Fruit fly (Drosophila melanogaster) whole organism, embryonic: ENCODE data around the gene CG6800.

Experiments
- B-H2 ChIP-seq: fragments of 200-800 bp; sonication (Bioruptor generic); optimal IDR thresholded peaks from 2 replicates; lab custom pipeline; 2018; ENCODE audit warnings: missing biosample characterization, mild to moderate bottlenecking, missing genetic modification characterization
- Bgb ChIP-seq: fragments of 200-800 bp; sonication (Bioruptor generic); IDR thresholded peaks from 2 replicates; pipeline ENCODE4 v1.3.6; 2022; ENCODE audit warnings: missing biosample characterization, missing genetic modification characterization; ENCODE audit not compliant: partially characterized antibody
- C15 ChIP-seq: fragments of 200-800 bp; sonication (Bioruptor generic); IDR thresholded peaks from 3 replicates; pipeline ENCODE4 v1.3.6; 2022; ENCODE audit warnings: missing biosample characterization, missing genetic modification characterization
- CG10147 ChIP-seq: fragments of 200-800 bp; sonication (Bioruptor generic); optimal IDR thresholded peaks from 2 replicates; lab custom pipeline; 2019; ENCODE audit warnings: missing biosample characterization, mild to moderate bottlenecking, missing genetic modification characterization, moderate library complexity
- CG12299 ChIP-seq: fragments of 200-800 bp; sonication (Bioruptor generic); optimal IDR thresholded peaks from 2 replicates; lab custom pipeline; 2018; ENCODE audit warnings: missing biosample characterization, mild to moderate bottlenecking, missing genetic modification characterization
- CG17385 ChIP-seq: fragments of 200-800 bp; sonication (Bioruptor generic); optimal IDR thresholded peaks from 3 replicates; lab custom pipeline; 2018; ENCODE audit warnings: missing biosample characterization, mild to moderate bottlenecking, missing genetic modification characterization
- CG2199 ChIP-seq: fragments of 200-800 bp; sonication (Bioruptor generic); IDR thresholded peaks from 3 replicates; pipeline ENCODE4 v1.3.6; 2022; ENCODE audit warnings: missing biosample characterization, missing genetic modification characterization
- CG2889 ChIP-seq: fragments of 200-800 bp; sonication (Bioruptor generic); IDR thresholded peaks from 3 replicates; pipeline ENCODE4 v1.3.6; 2022; ENCODE audit warnings: missing biosample characterization, missing genetic modification characterization
- CG33213 ChIP-seq: fragments of 200-800 bp; sonication (Bioruptor generic); optimal IDR thresholded peaks from 3 replicates; lab custom pipeline; 2016; ENCODE audit warnings: missing biosample characterization, missing genetic modification characterization
- CG34376 ChIP-seq: fragments of 200-800 bp; sonication (Bioruptor generic); optimal IDR thresholded peaks from 2 replicates; lab custom pipeline; 2018; ENCODE audit warnings: missing biosample characterization, mild to moderate bottlenecking, missing genetic modification characterization
- CG7839 ChIP-seq: fragments of 200-800 bp; sonication (Bioruptor generic); optimal IDR thresholded peaks from 3 replicates; lab custom pipeline; 2018; ENCODE audit warnings: missing biosample characterization, mild to moderate bottlenecking, missing genetic modification characterization, moderate library complexity
- CG8944 ChIP-seq: fragments of 200-800 bp; sonication (Bioruptor generic); optimal IDR thresholded peaks from 3 replicates; lab custom pipeline; 2016; ENCODE audit warnings: missing biosample characterization, missing genetic modification characterization
- CG9727 ChIP-seq: fragments of 200-800 bp; sonication (Bioruptor generic); optimal IDR thresholded peaks from 3 replicates; lab custom pipeline; 2017; ENCODE audit warnings: missing biosample characterization, mild to moderate bottlenecking, missing genetic modification characterization
- CHES-1-like ChIP-seq: fragments of 200-800 bp; sonication (Bioruptor generic); optimal IDR thresholded peaks from 2 replicates; lab custom pipeline; 2016; ENCODE audit warnings: missing biosample characterization, missing genetic modification characterization
- Camta ChIP-seq: fragments of 200-800 bp; sonication (Bioruptor generic); optimal IDR thresholded peaks from 2 replicates; lab custom pipeline; 2016; ENCODE audit warnings: missing biosample characterization, missing genetic modification characterization
- Dll ChIP-seq: fragments of 200-800 bp; sonication (Bioruptor generic); IDR thresholded peaks from 4 replicates; pipeline ENCODE4 v1.3.6; 2022; ENCODE audit warnings: missing biosample characterization, missing genetic modification characterization; ENCODE audit not compliant: partially characterized antibody
- Dp ChIP-seq: fragments of 200-800 bp; sonication (Bioruptor generic); optimal IDR thresholded peaks from 2 replicates; lab custom pipeline; 2018; ENCODE audit warnings: missing biosample characterization, mild to moderate bottlenecking, missing genetic modification characterization, moderate library complexity
- E2f1 ChIP-seq: fragments of 200-800 bp; sonication (Bioruptor generic); IDR thresholded peaks from 2 replicates; pipeline ENCODE4 v1.3.6; 2022; ENCODE audit warnings: missing biosample characterization, missing genetic modification characterization
- Elba2 ChIP-seq: fragments of 200-800 bp; sonication (Bioruptor generic); optimal IDR thresholded peaks from 3 replicates; lab custom pipeline; 2016; ENCODE audit warnings: missing biosample characterization, missing genetic modification characterization
- GATAe ChIP-seq: fragments of 200-800 bp; sonication (Bioruptor generic); conservative IDR thresholded peaks from 2 replicates; pipeline ENCODE4 v1.3.6; 2022; ENCODE audit warnings: missing biosample characterization, missing genetic modification characterization
- H15 ChIP-seq: fragments of 200-800 bp; sonication (Bioruptor generic); IDR thresholded peaks from 3 replicates; pipeline ENCODE4 v1.3.6; 2022; ENCODE audit warnings: missing biosample characterization, missing genetic modification characterization
- Hey ChIP-seq: fragments of 200-800 bp; sonication (Bioruptor generic); optimal IDR thresholded peaks from 3 replicates; lab custom pipeline; 2018; ENCODE audit warnings: missing biosample characterization, mild to moderate bottlenecking, missing genetic modification characterization
- HmgZ ChIP-seq: fragments of 200-800 bp; sonication (Bioruptor generic); optimal IDR thresholded peaks from 2 replicates; lab custom pipeline; 2018; ENCODE audit warnings: missing biosample characterization, mild to moderate bottlenecking, missing genetic modification characterization
- Pdp1 ChIP-seq, 2 experiments: fragments of 200-800 bp; sonication (Bioruptor generic); optimal IDR thresholded peaks; 3 replicates each; lab custom pipeline; 2016; ENCODE audit warnings: missing biosample characterization in 2 of 2, missing genetic modification characterization in 2 of 2, mild to moderate bottlenecking in 1 of 2, moderate library complexity in 1 of 2
- Spps ChIP-seq: fragments of 200-800 bp; sonication (Bioruptor generic); optimal IDR thresholded peaks from 2 replicates; lab custom pipeline; 2018; ENCODE audit warnings: missing biosample characterization, mild to moderate bottlenecking, missing genetic modification characterization
- cg ChIP-seq: fragments of 200-800 bp; sonication (Bioruptor generic); optimal IDR thresholded peaks from 3 replicates; lab custom pipeline; 2019; ENCODE audit warnings: missing biosample characterization, mild to moderate bottlenecking, missing genetic modification characterization, moderate library complexity
- chinmo ChIP-seq: fragments of 200-800 bp; sonication (Bioruptor generic); IDR thresholded peaks from 4 replicates; pipeline ENCODE4 v1.3.6; 2022; ENCODE audit warnings: missing biosample characterization, missing genetic modification characterization; ENCODE audit not compliant: partially characterized antibody
- crp ChIP-seq, 2 experiments: fragments of 200-800 bp; sonication (Bioruptor generic); optimal IDR thresholded peaks; 2 replicates in 1 of 2; 3 replicates in 1 of 2; lab custom pipeline; 2017; ENCODE audit warnings: missing biosample characterization in 2 of 2, missing genetic modification characterization in 2 of 2, mild to moderate bottlenecking in 1 of 2, moderate library complexity in 1 of 2
- cwo ChIP-seq: fragments of 200-800 bp; sonication (Bioruptor generic); optimal IDR thresholded peaks from 3 replicates; lab custom pipeline; 2017; ENCODE audit warnings: missing biosample characterization, missing genetic modification characterization, mild to moderate bottlenecking, moderate library complexity, missing genetic modification reagents
- eve ChIP-seq, 2 experiments: fragments of >200 bp; optimal IDR thresholded peaks; 2 replicates each; lab custom pipeline; 2017; ENCODE audit warnings: missing biosample characterization in 2 of 2, missing genetic modification characterization in 2 of 2
- exex ChIP-seq: fragments of 200-800 bp; sonication (Bioruptor generic); optimal IDR thresholded peaks from 4 replicates; lab custom pipeline; 2018; ENCODE audit warnings: missing biosample characterization, mild to moderate bottlenecking, missing genetic modification characterization, moderate library complexity
- grn ChIP-seq: fragments of 200-800 bp; sonication (Bioruptor generic); optimal IDR thresholded peaks from 3 replicates; lab custom pipeline; 2017; ENCODE audit warnings: missing biosample characterization, missing genetic modification characterization
- hkb ChIP-seq, 2 experiments: fragments of 200-800 bp in 1 of 2; fragments of >200 bp in 1 of 2; sonication (Bioruptor generic) in 1 of 2; IDR thresholded peaks in 1 of 2; optimal IDR thresholded peaks in 1 of 2; 2 replicates each; pipeline versions ENCODE4 v1.3.6 to Lab custom; 2017 to 2022; ENCODE audit warnings: missing biosample characterization in 1 of 2, missing genetic modification characterization in 1 of 2
- lab ChIP-seq: fragments of 200-800 bp; sonication (Bioruptor generic); optimal IDR thresholded peaks from 3 replicates; lab custom pipeline; 2017; ENCODE audit warnings: missing biosample characterization, missing genetic modification characterization, mild to moderate bottlenecking, moderate library complexity, missing genetic modification reagents
- p53 ChIP-seq: fragments of 200-800 bp; sonication (Bioruptor generic); optimal IDR thresholded peaks from 2 replicates; lab custom pipeline; 2016; ENCODE audit warnings: missing biosample characterization, missing genetic modification characterization
- pzg ChIP-seq: fragments of 200-800 bp; sonication (Bioruptor generic); optimal IDR thresholded peaks from 3 replicates; lab custom pipeline; 2018; ENCODE audit warnings: missing biosample characterization, mild to moderate bottlenecking, missing genetic modification characterization, moderate library complexity
- ro ChIP-seq: fragments of 200-800 bp; sonication (Bioruptor generic); IDR thresholded peaks from 2 replicates; pipeline ENCODE4 v1.3.6; 2022; ENCODE audit warnings: missing biosample characterization, missing genetic modification characterization
- sc ChIP-seq, 3 experiments: fragments of >200 bp in 2 of 3; fragments of 200-800 bp in 1 of 3; sonication (Bioruptor generic) in 1 of 3; optimal IDR thresholded peaks; 2 replicates in 2 of 3; 3 replicates in 1 of 3; lab custom pipeline; 2017; ENCODE audit warnings: mild to moderate bottlenecking in 1 of 3, missing biosample characterization in 1 of 3, missing genetic modification characterization in 1 of 3, missing genetic modification reagents in 1 of 3
- sd ChIP-seq: fragments of 200-800 bp; sonication (Bioruptor generic); optimal IDR thresholded peaks from 3 replicates; lab custom pipeline; 2018; ENCODE audit warnings: missing biosample characterization, mild to moderate bottlenecking, missing genetic modification characterization, moderate library complexity
- sens-2 ChIP-seq: fragments of 200-800 bp; sonication (Bioruptor generic); IDR thresholded peaks from 2 replicates; pipeline ENCODE4 v1.3.6; 2022; ENCODE audit warnings: missing biosample characterization, missing genetic modification characterization
- sisA ChIP-seq: fragments of 200-800 bp; sonication (Bioruptor generic); IDR thresholded peaks from 2 replicates; pipeline ENCODE4 v1.3.6; 2022; ENCODE audit warnings: missing biosample characterization, missing genetic modification characterization
- slp2 ChIP-seq: fragments of 200-800 bp; sonication (Bioruptor generic); optimal IDR thresholded peaks from 2 replicates; lab custom pipeline; 2016; ENCODE audit warnings: missing biosample characterization, missing genetic modification characterization
- sna ChIP-seq: fragments of 200-800 bp; sonication (Bioruptor generic); IDR thresholded peaks from 2 replicates; pipeline ENCODE4 v1.3.6; 2022; ENCODE audit warnings: missing biosample characterization, missing genetic modification characterization; ENCODE audit not compliant: partially characterized antibody
- stc ChIP-seq: fragments of 200-800 bp; sonication (Bioruptor generic); IDR thresholded peaks from 2 replicates; pipeline ENCODE4 v1.3.6; 2022; ENCODE audit warnings: missing biosample characterization, missing genetic modification characterization
- sug ChIP-seq: fragments of 200-800 bp; optimal IDR thresholded peaks from 2 replicates; lab custom pipeline; 2019; ENCODE audit warnings: missing biosample characterization, mild to moderate bottlenecking, missing genetic modification characterization, moderate library complexity
- unc-4 ChIP-seq: fragments of 200-800 bp; sonication (Bioruptor generic); IDR thresholded peaks from 2 replicates; pipeline ENCODE4 v1.3.6; 2022; ENCODE audit warnings: missing biosample characterization, missing genetic modification characterization; ENCODE audit not compliant: partially characterized antibody
- vvl ChIP-seq: fragments of 200-800 bp; sonication (Bioruptor generic); IDR thresholded peaks from 2 replicates; pipeline ENCODE4 v1.3.6; 2022; ENCODE audit warnings: missing biosample characterization, missing genetic modification characterization
- zfh2 ChIP-seq: fragments of 200-800 bp; sonication (Bioruptor generic); optimal IDR thresholded peaks from 2 replicates; lab custom pipeline; 2016; ENCODE audit warnings: missing biosample characterization, missing genetic modification characterization

CG6800 gene

DNA sequence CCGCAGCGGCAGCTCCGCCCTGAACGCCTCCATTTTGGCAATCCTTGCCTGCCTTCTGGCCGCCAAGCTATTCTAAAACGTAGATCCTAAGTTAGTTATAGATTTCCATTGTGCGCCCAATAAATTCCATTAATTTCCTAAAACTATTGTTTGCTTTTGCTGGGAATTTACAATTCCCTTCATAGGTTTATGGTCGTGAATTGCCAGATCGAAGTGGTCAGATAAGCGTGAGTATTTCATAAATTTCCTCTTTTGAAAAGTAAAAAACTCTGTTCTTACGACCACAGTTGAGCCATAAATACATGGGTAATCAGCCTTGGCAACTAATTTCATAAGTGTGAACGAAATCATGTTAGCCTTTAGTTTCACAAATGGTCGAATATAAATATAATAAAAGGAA is 22.8 kb upstream of the CG6800 start (continued):
- TF ChIP-seq crp (GFP tag; optimal IDR thresholded peaks at IDR 0.05; lab: Kevin White, UChicago) (no peak), E2f1 (GFP tag; lab: Robert Waterston, UW) (no peak), ro (GFP tag; lab: Robert Waterston, UW) (no peak), p53 (GFP tag; lab: Kevin White, UChicago) (no peak), CG2199 (GFP tag; lab: Robert Waterston, UW) (0 out of 3 replicates have a peak, but pooled peaks have one; percentile 3), C15 (GFP tag; lab: Robert Waterston, UW) (no peak), sug (peak; percentile 41), cg (no peak), H15 (GFP tag; lab: Robert Waterston, UW) (no peak), CG7839 (tag; lab: Kevin White, UChicago) (no peak), HmgZ (tag; lab: Kevin White, UChicago) (no peak), Dll (no peak), eve (GFP tag; optimal IDR thresholded peaks at IDR 0.05; lab: Kevin White, UChicago) (no peak), Camta (GFP tag; lab: Kevin White, UChicago) (no peak), hkb (optimal IDR thresholded peaks at IDR 0.05; lab: Kevin White, UChicago) (no peak), hkb (GFP tag; IDR thresholded peaks at IDR 0.05; lab: Robert Waterston, UW) (no peak), CHES-1-like (no peak), slp2 (GFP tag; lab: Kevin White, UChicago) (no peak), CG12299 (tag; lab: Kevin White, UChicago) (no peak), CG33213 (no peak), CG34376 (GFP tag; lab: Kevin White, UChicago) (peak; percentile 46), exex (peak; percentile 42), sd (tag; lab: Kevin White, UChicago) (peak; percentile 82)
- TF ChIP-seq, all 482 proteins: peak for 6

DNA sequence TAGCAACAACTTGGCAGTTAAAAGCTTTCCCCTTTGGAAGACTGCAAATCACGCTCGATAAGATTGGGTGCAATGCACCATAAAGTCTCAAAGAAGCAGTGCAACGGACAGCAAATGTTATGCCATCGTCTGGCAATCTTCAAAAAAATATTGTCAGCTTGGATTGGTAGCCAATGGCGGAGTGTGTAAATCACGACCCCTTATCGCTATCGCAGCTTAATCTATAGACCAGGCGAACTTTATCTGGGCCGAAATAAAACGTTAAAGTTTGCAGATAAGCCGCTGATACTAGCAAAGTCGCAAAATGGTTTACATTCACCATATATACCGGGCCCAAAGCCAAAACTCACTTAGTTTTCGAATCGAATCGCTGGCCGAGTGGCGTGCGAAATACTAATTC is 22.0 kb upstream of the CG6800 start, which contains the start of gene CG31198:
TSS of gene CG31198 (plus strand) at position 351 of the 400 bp plus-strand sequence.
- TF ChIP-seq GATAe (GFP tag; lab: Robert Waterston, UW) (peak; percentile 74), sug (peak; percentile 65), exex (peak; percentile 42), Pdp1 (GFP tag; optimal IDR thresholded peaks at IDR 0.05; lab: Kevin White, UChicago) (peak in 1 of 2 experiments; percentile 72), CG34376 (GFP tag; lab: Kevin White, UChicago) (peak; percentile 36), unc-4 (no peak), Spps (tag; lab: Kevin White, UChicago) (no peak), Hey (peak; percentile 86), grn (GFP tag; lab: Kevin White, UChicago) (peak; percentile 66), sens-2 (GFP tag; lab: Robert Waterston, UW) (peak; percentile 62; the same call in 1 of the 2 replicates), CG9727 (GFP tag; lab: Kevin White, UChicago) (no peak)

DNA sequence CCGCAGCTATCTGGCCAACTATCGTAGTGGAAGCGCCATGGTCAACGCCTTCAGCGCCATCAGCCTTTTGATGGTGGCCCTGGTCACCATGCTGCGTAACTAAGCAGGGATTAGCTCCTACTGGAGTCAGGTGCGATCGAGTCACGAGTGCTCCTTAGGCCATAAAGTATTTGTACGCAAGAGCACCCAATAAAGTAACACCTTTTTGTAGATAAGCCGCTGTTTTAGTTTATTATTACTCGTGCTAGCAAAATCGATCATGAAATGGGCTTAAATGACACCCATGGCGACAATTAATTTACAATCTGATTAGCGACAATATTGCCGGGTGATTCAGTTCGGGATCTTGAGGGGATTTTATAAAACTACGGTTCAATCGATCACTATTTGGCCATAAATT is 18.4 kb upstream of the CG6800 start:
- TF ChIP-seq CG2889 (GFP tag; lab: Robert Waterston, UW) (no peak), zfh2 (GFP tag; lab: Kevin White, UChicago) (no peak), sisA (GFP tag; lab: Robert Waterston, UW) (no peak), stc (GFP tag; lab: Robert Waterston, UW) (no peak), CG17385 (GFP tag; lab: Kevin White, UChicago) (no peak), Elba2 (no peak), vvl (GFP tag; lab: Robert Waterston, UW) (no peak), Dp (no peak), sc (optimal IDR thresholded peaks at IDR 0.05; lab: Kevin White, UChicago) (no peak), sc (GFP tag; optimal IDR thresholded peaks at IDR 0.05; lab: Kevin White, UChicago) (no peak), sug (peak; percentile 34), cwo (GFP tag; lab: Kevin White, UChicago) (peak; percentile 66), sna (no peak), Bgb (no peak), pzg (GFP tag; lab: Kevin White, UChicago) (no peak), B-H2 (GFP tag; lab: Kevin White, UChicago) (peak; percentile 13), CG10147 (GFP tag; lab: Kevin White, UChicago) (no peak), lab (GFP tag; lab: Kevin White, UChicago) (peak; percentile 2), CG8944 (GFP tag; lab: Kevin White, UChicago) (no peak), chinmo (GFP tag; lab: Robert Waterston, UW) (no peak)
